Worm (Caenorhabditis elegans): ENCODE results near the gene C35A11.4.

- TF ChIP-seq lin-15B (tag; optimal IDR thresholded peaks at IDR 0.05) (no peak), ama-1 (optimal IDR thresholded peaks at IDR 0.05) (no peak), Y105C5A.15 (GFP tag; IDR thresholded peaks at IDR 0.05) (no peak), skn-1 (tag; optimal IDR thresholded peaks at IDR 0.05) (no peak), pqm-1 (tag; optimal IDR thresholded peaks at IDR 0.05) (no peak)
Measured at ce11 chrV:5423120-5423519, 30.2 kb upstream of the C35A11.4 start, which contains the start of gene cyp-14A5.

Data from whole organism, L4 larva.